Worm (Caenorhabditis elegans): ENCODE data around the gene cyn-11.

cyn-11 gene

ce11 chrII:8743379-8744173 lies 27.5 kb upstream of the cyn-11 start, which contains the start of gene mak-1:
mak-1 (plus strand) TSS chrII:8744071.
- no peak for TF ChIP-seq ceh-79 (tag; optimal IDR thresholded peaks at IDR 0.05)
- no peak for TF ChIP-seq nfya-1 (tag; optimal IDR thresholded peaks at IDR 0.05; ENCODE audit: borderline replicate concordance, insufficient read depth)
- TF ChIP-seq let-526 (GFP tag; IDR thresholded peaks at IDR 0.05), result no peak
- no peak for TF ChIP-seq F39B2.1 (GFP tag; IDR thresholded peaks at IDR 0.05)
- no peak for TF ChIP-seq cebp-1 (GFP tag; IDR thresholded peaks at IDR 0.05)
- peak; percentile 56 for TF ChIP-seq cebp-1 (tag; optimal IDR thresholded peaks at IDR 0.05)
- TF ChIP-seq nfya-2 (GFP tag; IDR thresholded peaks at IDR 0.05), result no peak
- TF ChIP-seq B0035.1 (tag; optimal IDR thresholded peaks at IDR 0.05), result no peak
- TF ChIP-seq ztf-26 (tag; optimal IDR thresholded peaks at IDR 0.05), result peak; percentile 22
- no peak for TF ChIP-seq lsy-27 (tag; optimal IDR thresholded peaks at IDR 0.05; ENCODE audit: borderline replicate concordance, insufficient read depth)
- TF ChIP-seq akir-1 (GFP tag; optimal IDR thresholded peaks at IDR 0.05), result no peak
- no peak for TF ChIP-seq bed-1 (GFP tag; IDR thresholded peaks at IDR 0.05)
- no peak for TF ChIP-seq ztf-6 (GFP tag; IDR thresholded peaks at IDR 0.05)
- 0 out of 2 replicates have a peak, but pooled peaks have one; percentile 29 for TF ChIP-seq lin-26 (GFP tag; IDR thresholded peaks at IDR 0.05)
- no peak for TF ChIP-seq nhr-27 (tag; optimal IDR thresholded peaks at IDR 0.05)
- no peak for TF ChIP-seq snpc-1.3 (tag; optimal IDR thresholded peaks at IDR 0.05; ENCODE audit: insufficient read depth)
- TF ChIP-seq lir-1 (GFP tag; conservative IDR thresholded peaks at IDR 0.05), result no peak
- no peak for TF ChIP-seq ztf-22 (GFP tag; optimal IDR thresholded peaks at IDR 0.05)
- TF ChIP-seq zim-3 (tag; optimal IDR thresholded peaks at IDR 0.05), result no peak
- TF ChIP-seq C06A6.2 (GFP tag; conservative IDR thresholded peaks at IDR 0.05), result peak; percentile 32; the same call in 1 of the 2 replicates
- TF ChIP-seq Y53F4B.3 (GFP tag; IDR thresholded peaks at IDR 0.05), result no peak
- no peak for TF ChIP-seq nhr-90 (tag; optimal IDR thresholded peaks at IDR 0.05)
- TF ChIP-seq athp-1 (tag; optimal IDR thresholded peaks at IDR 0.05), result no peak
- no peak for TF ChIP-seq madf-8 (GFP tag; conservative IDR thresholded peaks at IDR 0.05)
- no peak for TF ChIP-seq sptf-2 (GFP tag; optimal IDR thresholded peaks at IDR 0.05)
- no peak for TF ChIP-seq unc-130 (GFP tag; optimal IDR thresholded peaks at IDR 0.05)
- TF ChIP-seq Y67H2A.10 (GFP tag; conservative IDR thresholded peaks at IDR 0.05), result no peak
- TF ChIP-seq F37B4.10 (GFP tag; IDR thresholded peaks at IDR 0.05), result no peak
- no peak for TF ChIP-seq xnd-1 (tag; optimal IDR thresholded peaks at IDR 0.05)
- TF ChIP-seq somi-1 (GFP tag; optimal IDR thresholded peaks at IDR 0.05), result no peak
- TF ChIP-seq die-1 (tag; optimal IDR thresholded peaks at IDR 0.05), result no peak
- TF ChIP-seq F52B5.7 (tag; optimal IDR thresholded peaks at IDR 0.05), result no peak
- no peak for TF ChIP-seq F10E7.11 (tag; optimal IDR thresholded peaks at IDR 0.05)
- TF ChIP-seq rpc-1 (optimal IDR thresholded peaks at IDR 0.05), result no peak
- TF ChIP-seq rpc-1 (tag; optimal IDR thresholded peaks at IDR 0.05), result no peak
- TF ChIP-seq egl-44 (GFP tag; IDR thresholded peaks at IDR 0.05), result no peak
- no peak for TF ChIP-seq tbx-9 (tag; optimal IDR thresholded peaks at IDR 0.05; ENCODE audit: borderline replicate concordance)
- no peak for TF ChIP-seq snpc-1.1 (tag; optimal IDR thresholded peaks at IDR 0.05; ENCODE audit: insufficient read depth)
- TF ChIP-seq let-607 (tag; optimal IDR thresholded peaks at IDR 0.05), result peak in 1 of 2 experiments; percentile 29
- TF ChIP-seq madf-10 (tag; optimal IDR thresholded peaks at IDR 0.05), result no peak
- no peak for TF ChIP-seq lin-54 (GFP tag; optimal IDR thresholded peaks at IDR 0.05)
- no peak for TF ChIP-seq attf-5 (GFP tag; optimal IDR thresholded peaks at IDR 0.05)
- TF ChIP-seq nhr-120 (GFP tag; IDR thresholded peaks at IDR 0.05), result no peak
- TF ChIP-seq ceh-40 (GFP tag; IDR thresholded peaks at IDR 0.05), result no peak
- peak; percentile 87 for TF ChIP-seq ama-1 (optimal IDR thresholded peaks at IDR 0.05)
- no peak for TF ChIP-seq ama-1 (GFP tag; optimal IDR thresholded peaks at IDR 0.05)
- no peak for TF ChIP-seq atf-7 (tag; optimal IDR thresholded peaks at IDR 0.05)
- TF ChIP-seq lin-40 (tag; optimal IDR thresholded peaks at IDR 0.05), result peak; percentile 65
